Worm (Caenorhabditis elegans): ENCODE measurements around the gene D2045.5.

DNA sequence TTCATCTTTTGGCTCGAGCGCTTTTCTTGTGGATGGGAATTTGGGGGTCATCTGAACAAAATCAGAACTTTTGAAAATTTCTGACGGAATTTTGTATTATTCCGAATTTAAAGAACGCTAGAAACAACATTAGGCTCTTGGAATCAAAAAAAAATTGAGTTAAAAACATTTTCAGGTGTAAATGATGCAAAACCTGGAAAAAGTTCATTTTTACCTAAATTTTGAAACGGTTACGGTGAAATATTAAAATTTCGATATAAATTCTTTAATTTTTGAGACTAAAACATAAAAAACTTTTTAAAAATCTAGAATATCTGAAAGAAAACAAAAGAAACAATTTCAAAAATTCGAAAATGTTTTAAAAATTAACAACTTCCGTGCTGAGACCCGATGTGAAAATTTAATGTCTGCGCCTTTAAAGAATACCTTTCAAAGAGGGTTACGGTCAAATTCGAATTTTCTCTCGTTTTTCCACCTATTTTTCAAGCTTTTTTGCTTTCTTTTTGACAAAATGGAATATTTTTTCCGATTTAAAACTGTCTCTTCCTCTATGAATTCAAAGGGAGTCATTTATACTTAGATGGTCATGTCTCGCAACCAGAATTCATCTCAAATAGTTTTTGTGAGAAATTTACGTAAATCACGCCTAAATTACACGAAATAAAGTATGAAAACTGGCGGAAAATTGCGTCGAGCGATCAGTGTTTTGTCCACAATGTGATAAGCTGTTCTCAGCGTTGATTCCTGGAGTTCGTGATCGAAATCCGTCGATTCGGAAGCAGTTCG lies 26.9 kb downstream of the D2045.5 start, which contains the start of the genes H04D03.2 and ecps-2:
- TF ChIP-seq lin-11 (tag; optimal IDR thresholded peaks at IDR 0.05) (no peak), zip-5 (tag; optimal IDR thresholded peaks at IDR 0.05) (no peak), pha-4 (tag; optimal IDR thresholded peaks at IDR 0.05) (no peak), unc-3 (GFP tag; conservative IDR thresholded peaks at IDR 0.05) (no peak), unc-3 (tag; optimal IDR thresholded peaks at IDR 0.05) (no peak), ets-4 (tag; optimal IDR thresholded peaks at IDR 0.05) (no peak), elt-2 (tag; optimal IDR thresholded peaks at IDR 0.05) (no peak)

Data from whole organism, late embryonic.